Fruit fly (Drosophila melanogaster) whole organism, embryonic: ENCODE results near the gene PLCXD.

ENCODE experiments used
- Adf1 ChIP-seq: fragments of 200-800 bp; sonication (Bioruptor generic); IDR thresholded peaks from 2 replicates; pipeline ENCODE4 v1.3.6; 2022; ENCODE audit warnings: missing biosample characterization, missing genetic modification characterization
- Atf6 ChIP-seq: fragments of 200-800 bp; sonication (Bioruptor generic); IDR thresholded peaks from 2 replicates; pipeline ENCODE4 v1.3.6; 2022; ENCODE audit warnings: missing biosample characterization, missing genetic modification characterization
- BEAF-32 ChIP-seq: fragments of 200-800 bp; sonication (Bioruptor generic); optimal IDR thresholded peaks from 3 replicates; lab custom pipeline; 2017; ENCODE audit warnings: missing biosample characterization, missing genetic modification characterization, mild to moderate bottlenecking, moderate library complexity, missing genetic modification reagents
- Bdp1 ChIP-seq: fragments of 200-800 bp; sonication (Bioruptor generic); optimal IDR thresholded peaks from 3 replicates; lab custom pipeline; 2016; ENCODE audit warnings: missing biosample characterization, missing genetic modification characterization
- Bteb2 ChIP-seq: fragments of 200-800 bp; sonication (Bioruptor generic); optimal IDR thresholded peaks from 2 replicates; lab custom pipeline; 2016; ENCODE audit warnings: missing biosample characterization, missing genetic modification characterization
- CG13424 ChIP-seq: fragments of 200-800 bp; sonication (Bioruptor generic); optimal IDR thresholded peaks from 2 replicates; lab custom pipeline; 2019; ENCODE audit warnings: missing biosample characterization, mild to moderate bottlenecking, missing genetic modification characterization, moderate library complexity
- CG1603 ChIP-seq: fragments of 200-800 bp; sonication (Bioruptor generic); optimal IDR thresholded peaks from 2 replicates; lab custom pipeline; 2019; ENCODE audit warnings: missing biosample characterization, mild to moderate bottlenecking, missing genetic modification characterization, moderate library complexity
- CG17186 ChIP-seq: fragments of 200-800 bp; sonication (Bioruptor generic); optimal IDR thresholded peaks from 3 replicates; lab custom pipeline; 2017; ENCODE audit warnings: missing biosample characterization, missing genetic modification reagents, missing genetic modification characterization
- CG17359 ChIP-seq: fragments of 200-800 bp; sonication (Bioruptor generic); optimal IDR thresholded peaks from 3 replicates; lab custom pipeline; 2018; ENCODE audit warnings: missing biosample characterization, mild to moderate bottlenecking, missing genetic modification characterization, moderate library complexity
- CG18764 ChIP-seq: fragments of 200-800 bp; sonication (Bioruptor generic); optimal IDR thresholded peaks from 3 replicates; lab custom pipeline; 2016; ENCODE audit warnings: missing biosample characterization, missing genetic modification characterization
- CG2116 ChIP-seq: fragments of 200-800 bp; sonication (Bioruptor generic); optimal IDR thresholded peaks from 3 replicates; lab custom pipeline; 2018; ENCODE audit warnings: missing biosample characterization, mild to moderate bottlenecking, missing genetic modification characterization
- CG2712 ChIP-seq: fragments of 200-800 bp; optimal IDR thresholded peaks from 3 replicates; lab custom pipeline; 2019; ENCODE audit warnings: missing biosample characterization, mild to moderate bottlenecking, missing genetic modification characterization, moderate library complexity
- CG31224 ChIP-seq: fragments of 200-800 bp; sonication (Bioruptor generic); IDR thresholded peaks from 2 replicates; pipeline ENCODE4 v1.3.6; 2022; ENCODE audit warnings: missing biosample characterization, missing genetic modification characterization
- CG6272 ChIP-seq: fragments of 200-800 bp; sonication (Bioruptor generic); IDR thresholded peaks from 2 replicates; pipeline ENCODE4 v1.3.6; 2022; ENCODE audit warnings: missing biosample characterization, missing genetic modification characterization
- CG6689 ChIP-seq: fragments of 200-800 bp; sonication (Bioruptor generic); IDR thresholded peaks from 2 replicates; pipeline ENCODE4 v1.3.6; 2022; ENCODE audit warnings: missing biosample characterization, missing genetic modification characterization
- CG7839 ChIP-seq: fragments of 200-800 bp; sonication (Bioruptor generic); optimal IDR thresholded peaks from 3 replicates; lab custom pipeline; 2018; ENCODE audit warnings: missing biosample characterization, mild to moderate bottlenecking, missing genetic modification characterization, moderate library complexity
- CG7987 ChIP-seq: fragments of 200-800 bp; sonication (Bioruptor generic); optimal IDR thresholded peaks from 2 replicates; lab custom pipeline; 2018; ENCODE audit warnings: missing biosample characterization, mild to moderate bottlenecking, missing genetic modification characterization, moderate library complexity
- CG9437 ChIP-seq: fragments of 200-800 bp; sonication (Bioruptor generic); optimal IDR thresholded peaks from 2 replicates; lab custom pipeline; 2018; ENCODE audit warnings: missing biosample characterization, mild to moderate bottlenecking, missing genetic modification characterization
- Dek ChIP-seq: fragments of 200-800 bp; sonication (Bioruptor generic); optimal IDR thresholded peaks from 3 replicates; lab custom pipeline; 2019; ENCODE audit warnings: missing biosample characterization, mild to moderate bottlenecking, missing genetic modification characterization, moderate library complexity
- Ets97D ChIP-seq: fragments of 200-800 bp; sonication (Bioruptor generic); optimal IDR thresholded peaks from 3 replicates; lab custom pipeline; 2016; ENCODE audit warnings: missing biosample characterization, missing genetic modification characterization
- H15 ChIP-seq: fragments of 200-800 bp; sonication (Bioruptor generic); IDR thresholded peaks from 3 replicates; pipeline ENCODE4 v1.3.6; 2022; ENCODE audit warnings: missing biosample characterization, missing genetic modification characterization
- Hand ChIP-seq: fragments of 200-800 bp; sonication (Bioruptor generic); optimal IDR thresholded peaks from 2 replicates; lab custom pipeline; 2017; ENCODE audit warnings: mild to moderate bottlenecking, missing biosample characterization, missing genetic modification reagents, missing genetic modification characterization
- HmgD ChIP-seq: fragments of 200-800 bp; sonication (Bioruptor generic); optimal IDR thresholded peaks from 3 replicates; lab custom pipeline; 2016; ENCODE audit warnings: missing biosample characterization, missing genetic modification characterization
- MESR4 ChIP-seq: fragments of 200-800 bp; sonication (Bioruptor generic); optimal IDR thresholded peaks from 2 replicates; lab custom pipeline; 2018; ENCODE audit warnings: missing biosample characterization, mild to moderate bottlenecking, missing genetic modification characterization, moderate library complexity
- Mes4 ChIP-seq: fragments of 200-800 bp; sonication (Bioruptor generic); optimal IDR thresholded peaks from 2 replicates; lab custom pipeline; 2016; ENCODE audit warnings: missing biosample characterization, missing genetic modification characterization
- NfI ChIP-seq: fragments of 200-800 bp; sonication (Bioruptor generic); optimal IDR thresholded peaks from 3 replicates; lab custom pipeline; 2018; ENCODE audit warnings: missing biosample characterization, mild to moderate bottlenecking, missing genetic modification characterization, moderate library complexity
- Oaz ChIP-seq: fragments of 200-800 bp; sonication (Bioruptor generic); IDR thresholded peaks from 2 replicates; pipeline ENCODE4 v1.3.6; 2022; ENCODE audit warnings: missing biosample characterization, missing genetic modification characterization
- Poxn ChIP-seq: fragments of 200-800 bp; sonication (Bioruptor generic); IDR thresholded peaks from 2 replicates; pipeline ENCODE4 v1.3.6; 2022; ENCODE audit warnings: missing biosample characterization, missing genetic modification characterization
- Ravus ChIP-seq: fragments of 200-800 bp; sonication (Bioruptor generic); IDR thresholded peaks from 2 replicates; pipeline ENCODE4 v1.3.6; 2022; ENCODE audit warnings: missing biosample characterization, missing genetic modification characterization
- Sin3A ChIP-seq: fragments of >200 bp; optimal IDR thresholded peaks from 2 replicates; lab custom pipeline; 2018
- Sox102F ChIP-seq: fragments of 200-800 bp; sonication (Bioruptor generic); optimal IDR thresholded peaks from 2 replicates; lab custom pipeline; 2018; ENCODE audit warnings: missing biosample characterization, mild to moderate bottlenecking, missing genetic modification characterization, moderate library complexity
- Tbp ChIP-seq: fragments of >200 bp; optimal IDR thresholded peaks from 2 replicates; lab custom pipeline; 2018; ENCODE audit warnings: missing biosample characterization, missing genetic modification characterization
- bowl ChIP-seq: fragments of 200-800 bp; sonication (Bioruptor generic); IDR thresholded peaks from 2 replicates; pipeline ENCODE4 v1.3.6; 2022; ENCODE audit warnings: missing biosample characterization, missing genetic modification characterization
- bsh ChIP-seq, 2 experiments: fragments of 200-800 bp; sonication (Bioruptor generic); optimal IDR thresholded peaks; 2 replicates each; lab custom pipeline; 2017 to 2018; ENCODE audit warnings: mild to moderate bottlenecking in 2 of 2, missing biosample characterization in 2 of 2, missing genetic modification characterization in 2 of 2, moderate library complexity in 1 of 2
- chn ChIP-seq: fragments of 200-800 bp; sonication (Bioruptor generic); optimal IDR thresholded peaks from 2 replicates; lab custom pipeline; 2016; ENCODE audit warnings: missing biosample characterization, missing genetic modification characterization
- crol ChIP-seq: fragments of 200-800 bp; sonication (Bioruptor generic); IDR thresholded peaks from 2 replicates; pipeline ENCODE4 v1.3.6; 2022; ENCODE audit warnings: missing biosample characterization, missing genetic modification characterization
- dm ChIP-seq: fragments of 200-800 bp; sonication (Bioruptor generic); optimal IDR thresholded peaks from 3 replicates; lab custom pipeline; 2016; ENCODE audit warnings: missing biosample characterization, missing genetic modification characterization
- her ChIP-seq: fragments of 200-800 bp; sonication (Bioruptor generic); optimal IDR thresholded peaks from 2 replicates; lab custom pipeline; 2016; ENCODE audit warnings: missing biosample characterization, missing genetic modification characterization
- lilli ChIP-seq: fragments of 200-800 bp; sonication (Bioruptor generic); optimal IDR thresholded peaks from 3 replicates; lab custom pipeline; 2016; ENCODE audit warnings: missing biosample characterization, missing genetic modification characterization
- nmo ChIP-seq: fragments of 200-800 bp; sonication (Bioruptor generic); optimal IDR thresholded peaks from 2 replicates; lab custom pipeline; 2018; ENCODE audit warnings: missing biosample characterization, mild to moderate bottlenecking, missing genetic modification characterization, moderate library complexity
- onecut ChIP-seq: fragments of 200-800 bp; sonication (Bioruptor generic); IDR thresholded peaks from 2 replicates; pipeline ENCODE4 v1.3.6; 2022; ENCODE audit warnings: missing biosample characterization, missing genetic modification characterization
- org-1 ChIP-seq: fragments of 200-800 bp; sonication (Bioruptor generic); optimal IDR thresholded peaks from 2 replicates; lab custom pipeline; 2017; ENCODE audit warnings: missing biosample characterization, missing genetic modification characterization
- pzg ChIP-seq: fragments of 200-800 bp; sonication (Bioruptor generic); optimal IDR thresholded peaks from 3 replicates; lab custom pipeline; 2018; ENCODE audit warnings: missing biosample characterization, mild to moderate bottlenecking, missing genetic modification characterization, moderate library complexity
- row ChIP-seq: fragments of 200-800 bp; sonication (Bioruptor generic); IDR thresholded peaks from 3 replicates; pipeline ENCODE4 v1.3.6; 2022; ENCODE audit warnings: missing biosample characterization, missing genetic modification characterization
- salm ChIP-seq: fragments of 200-800 bp; sonication (Bioruptor generic); optimal IDR thresholded peaks from 2 replicates; lab custom pipeline; 2018; ENCODE audit warnings: missing biosample characterization, mild to moderate bottlenecking, missing genetic modification characterization
- sd ChIP-seq: fragments of 200-800 bp; sonication (Bioruptor generic); optimal IDR thresholded peaks from 3 replicates; lab custom pipeline; 2018; ENCODE audit warnings: missing biosample characterization, mild to moderate bottlenecking, missing genetic modification characterization, moderate library complexity
- sens ChIP-seq: fragments of 200-800 bp; sonication (Bioruptor generic); peaks from one replicate; lab custom pipeline; 2016; ENCODE audit warnings: missing biosample characterization, missing genetic modification characterization
- slp2 ChIP-seq: fragments of 200-800 bp; sonication (Bioruptor generic); optimal IDR thresholded peaks from 2 replicates; lab custom pipeline; 2016; ENCODE audit warnings: missing biosample characterization, missing genetic modification characterization
- sqz ChIP-seq: fragments of 200-800 bp; sonication (Bioruptor generic); optimal IDR thresholded peaks from 3 replicates; lab custom pipeline; 2018; ENCODE audit warnings: missing biosample characterization, mild to moderate bottlenecking, missing genetic modification characterization
- vnd ChIP-seq: fragments of 200-800 bp; sonication (Bioruptor generic); IDR thresholded peaks from 3 replicates; pipeline ENCODE4 v1.3.6; 2022; ENCODE audit warnings: missing biosample characterization, missing genetic modification characterization; ENCODE audit not compliant: partially characterized antibody
- zen ChIP-seq: fragments of 200-800 bp; sonication (Bioruptor generic); optimal IDR thresholded peaks from 3 replicates; lab custom pipeline; 2018; ENCODE audit warnings: missing biosample characterization, mild to moderate bottlenecking, missing genetic modification characterization, moderate library complexity

The PLCXD gene

dm6 chr2L:12096396-12096813 is 47.2 kb downstream of the PLCXD start, which contains the start of the genes CG6712 and Mt2 (continued):
- TF ChIP-seq CG18764 (GFP tag; lab: Kevin White, UChicago) (no peak), CG2712 (tag; lab: Kevin White, UChicago) (no peak), vnd (GFP tag; lab: Robert Waterston, UW) (no peak), bowl (GFP tag; lab: Robert Waterston, UW) (no peak), sens (peak; percentile 88), Tbp (GFP tag; lab: Kevin White, UChicago) (no peak), onecut (GFP tag; lab: Robert Waterston, UW) (0 out of 2 replicates have a peak, but pooled peaks have one; percentile 8), Oaz (GFP tag; lab: Robert Waterston, UW) (no peak), Bdp1 (GFP tag; lab: Kevin White, UChicago) (no peak), CG17186 (GFP tag; lab: Kevin White, UChicago) (no peak), Poxn (no peak), row (GFP tag; lab: Robert Waterston, UW) (0 out of 3 replicates have a peak, but pooled peaks have one; percentile 17), CG13424 (tag; lab: Kevin White, UChicago) (no peak), H15 (GFP tag; lab: Robert Waterston, UW) (no peak), CG7987 (peak; percentile 5)

dm6 chr2L:12097698-12098097 is 48.5 kb downstream of the PLCXD start, which contains the start of gene Ced-12:
Gene Ced-12 (plus strand): TSS chr2L:12097838.
- TF ChIP-seq CG9437 = no peak
- TF ChIP-seq salm (tag; lab: Kevin White, UChicago) = no peak
- no peak for TF ChIP-seq HmgD
- TF ChIP-seq BEAF-32 (GFP tag; lab: Kevin White, UChicago) = peak; percentile 28
- no peak for TF ChIP-seq Bteb2 (GFP tag; lab: Kevin White, UChicago)
- no peak for TF ChIP-seq chn (GFP tag; lab: Kevin White, UChicago)
- TF ChIP-seq crol (GFP tag; lab: Robert Waterston, UW) = no peak
- TF ChIP-seq Mes4 (GFP tag; lab: Kevin White, UChicago) = no peak
- TF ChIP-seq zen (tag; lab: Kevin White, UChicago) = peak; percentile 42
- no peak for TF ChIP-seq Hand
- no peak for TF ChIP-seq bsh (GFP tag; optimal IDR thresholded peaks at IDR 0.05; lab: Kevin White, UChicago)
- no peak for TF ChIP-seq Adf1
- peak; percentile 6 for TF ChIP-seq Sin3A (lab: Kevin White, UChicago)
- no peak for TF ChIP-seq CG31224 (GFP tag; lab: Robert Waterston, UW)
- no peak for TF ChIP-seq Sox102F (GFP tag; lab: Kevin White, UChicago)
- no peak for TF ChIP-seq CG6689 (GFP tag; lab: Robert Waterston, UW)
- TF ChIP-seq CG7839 (tag; lab: Kevin White, UChicago) = no peak
- TF ChIP-seq Dek (tag; lab: Kevin White, UChicago) = no peak
- TF ChIP-seq MESR4 = peak; percentile 58
- peak; percentile 85 for TF ChIP-seq sqz (GFP tag; lab: Kevin White, UChicago)
- peak; percentile 18 for TF ChIP-seq CG2116 (GFP tag; lab: Kevin White, UChicago)
- no peak for TF ChIP-seq Atf6 (GFP tag; lab: Robert Waterston, UW)
- no peak for TF ChIP-seq CG6272 (GFP tag; lab: Robert Waterston, UW)
- TF ChIP-seq row (GFP tag; lab: Robert Waterston, UW) = no peak
- TF ChIP-seq slp2 (GFP tag; lab: Kevin White, UChicago) = no peak
- TF ChIP-seq nmo (GFP tag; lab: Kevin White, UChicago) = no peak
- TF ChIP-seq CG17186 (GFP tag; lab: Kevin White, UChicago) = peak; percentile 83
- peak; percentile 64 for TF ChIP-seq pzg (GFP tag; lab: Kevin White, UChicago)
- TF ChIP-seq Ravus (GFP tag; lab: Robert Waterston, UW) = no peak
- TF ChIP-seq Ets97D = peak; percentile 37
- TF ChIP-seq her (GFP tag; lab: Kevin White, UChicago) = no peak
- peak; percentile 1 for TF ChIP-seq sd (tag; lab: Kevin White, UChicago)
- TF ChIP-seq org-1 (GFP tag; lab: Kevin White, UChicago) = no peak
- peak; percentile 46 for TF ChIP-seq CG17359
- no peak for TF ChIP-seq lilli
- peak; percentile 24 for TF ChIP-seq CG1603 (tag; lab: Kevin White, UChicago)
- TF ChIP-seq NfI (GFP tag; lab: Kevin White, UChicago) = no peak
- TF ChIP-seq dm = no peak
